Worm (Caenorhabditis elegans): ENCODE results near the gene C14C6.6.

- no peak for TF ChIP-seq scrt-1 (GFP tag; IDR thresholded peaks at IDR 0.05)
- TF ChIP-seq flt-1 (GFP tag; IDR thresholded peaks at IDR 0.05), result no peak
- TF ChIP-seq ama-1 (optimal IDR thresholded peaks at IDR 0.05), result no peak
- no peak for TF ChIP-seq B0310.2 (tag; optimal IDR thresholded peaks at IDR 0.05)
- no peak for TF ChIP-seq ceh-36 (tag; optimal IDR thresholded peaks at IDR 0.05)
- no peak for TF ChIP-seq F13C5.2 (tag; optimal IDR thresholded peaks at IDR 0.05)
- no peak for TF ChIP-seq sea-1 (GFP tag; conservative IDR thresholded peaks at IDR 0.05)
Measured at ce11 chrV:534176-534575, 13.7 kb downstream of the C14C6.6 start, which contains the start of gene nhr-132.

Measured in whole organism, early embryonic.